Worm (Caenorhabditis elegans) whole organism, L4 larva: ENCODE data around the gene K08E5.5.

Experiments used
- R02D3.7 ChIP-seq: fragments of 150-350 bp; sonication (generic microtip); optimal IDR thresholded peaks from 3 replicates; lab custom pipeline; 2014; ENCODE audit warnings: missing biosample characterization, missing genetic modification characterization
- Y105C5A.15 ChIP-seq: fragments of 200-800 bp; sonication (Bioruptor generic); IDR thresholded peaks from 2 replicates; pipeline ENCODE4 v1.3.6; 2022; ENCODE audit warnings: missing genetic modification characterization, missing compliant biosample characterization
- Y48G9A.11 ChIP-seq: fragments of 200-800 bp; sonication (Bioruptor generic); IDR thresholded peaks from 2 replicates; pipeline ENCODE4 v1.3.6; 2022; ENCODE audit warnings: missing genetic modification reagents, missing genetic modification characterization, missing compliant biosample characterization
- Y5F2A.4 ChIP-seq: fragments of 200-800 bp; sonication (Bioruptor generic); optimal IDR thresholded peaks from 2 replicates; lab custom pipeline; 2018; ENCODE audit warnings: mild to moderate bottlenecking, missing genetic modification characterization, missing compliant biosample characterization
- Y75B8A.6 ChIP-seq: fragments of 200-800 bp; sonication (Bioruptor generic); IDR thresholded peaks from 2 replicates; pipeline ENCODE4 v1.3.6; 2022; ENCODE audit warnings: missing genetic modification reagents, missing genetic modification characterization, missing compliant biosample characterization
- aha-1 ChIP-seq: fragments of 150-350 bp; peaks from one replicate; lab custom pipeline; 2014; ENCODE audit warnings: missing biosample characterization, missing genetic modification characterization
- aly-2 ChIP-seq: sonication (generic microtip); optimal IDR thresholded peaks from 2 replicates; lab custom pipeline; 2018; ENCODE audit warnings: missing biosample characterization, missing genetic modification characterization
- ama-1 ChIP-seq: fragments of 150-350 bp; optimal IDR thresholded peaks from 2 replicates; lab custom pipeline; 2014; ENCODE audit warnings: inconsistent platforms, mixed read lengths
- attf-4 ChIP-seq: sonication (generic microtip); optimal IDR thresholded peaks from 3 replicates; lab custom pipeline; 2017; ENCODE audit warnings: missing biosample characterization, missing genetic modification characterization
- ceh-32 ChIP-seq: sonication (generic microtip); optimal IDR thresholded peaks from 2 replicates; lab custom pipeline; 2016; ENCODE audit warnings: mild to moderate bottlenecking, missing genetic modification characterization, missing compliant biosample characterization; ENCODE audit not compliant: poor library complexity
- ceh-62 ChIP-seq: sonication (generic microtip); optimal IDR thresholded peaks from 2 replicates; lab custom pipeline; 2017; ENCODE audit warnings: missing biosample characterization, missing genetic modification characterization
- cey-2 ChIP-seq: sonication (generic microtip); optimal IDR thresholded peaks from 3 replicates; lab custom pipeline; 2017; ENCODE audit warnings: missing genetic modification characterization, mild to moderate bottlenecking, missing compliant biosample characterization, antibody characterized with exemption, borderline replicate concordance; ENCODE audit not compliant: insufficient read depth
- ctbp-1 ChIP-seq: fragments of 200-800 bp; sonication (Bioruptor generic); IDR thresholded peaks from 2 replicates; pipeline ENCODE4 v1.3.6; 2022; ENCODE audit warnings: missing genetic modification reagents, missing genetic modification characterization, missing compliant biosample characterization
- daf-12 ChIP-seq: fragments of 150-350 bp; optimal IDR thresholded peaks from 2 replicates; lab custom pipeline; 2014; ENCODE audit warnings: missing biosample characterization, missing genetic modification reagents, missing genetic modification characterization
- daf-16 ChIP-seq, 3 experiments: sonication (generic microtip); optimal IDR thresholded peaks; 2 replicates each; lab custom pipeline; 2016 to 2017; ENCODE audit warnings: missing genetic modification characterization in 3 of 3, missing genetic modification reagents in 3 of 3, mild to moderate bottlenecking in 2 of 3, missing compliant biosample characterization in 2 of 3, missing biosample characterization in 1 of 3, moderate library complexity in 1 of 3
- dmd-6 ChIP-seq: fragments of 200-800 bp; sonication (Bioruptor generic); IDR thresholded peaks from 2 replicates; pipeline ENCODE4 v1.3.6; 2022; ENCODE audit warnings: missing genetic modification reagents, missing genetic modification characterization, missing compliant biosample characterization
- dpl-1 ChIP-seq: fragments of 150-350 bp; optimal IDR thresholded peaks from 2 replicates; lab custom pipeline; 2014; ENCODE audit warnings: missing biosample characterization, missing genetic modification reagents, missing genetic modification characterization
- dve-1 ChIP-seq: sonication (generic microtip); optimal IDR thresholded peaks from 2 replicates; lab custom pipeline; 2017; ENCODE audit warnings: antibody characterized with exemption, mild to moderate bottlenecking, missing genetic modification characterization, missing compliant biosample characterization; ENCODE audit not compliant: insufficient read depth
- fos-1 ChIP-seq: fragments of 150-350 bp; optimal IDR thresholded peaks from 2 replicates; lab custom pipeline; 2014; ENCODE audit warnings: missing biosample characterization, missing genetic modification characterization
- hif-1 ChIP-seq, 2 experiments: sonication (generic microtip); optimal IDR thresholded peaks; 2 replicates each; lab custom pipeline; 2016 to 2017; ENCODE audit warnings: missing compliant biosample characterization in 2 of 2, missing genetic modification characterization in 2 of 2, missing genetic modification reagents in 2 of 2, missing genotype in 2 of 2, mild to moderate bottlenecking in 1 of 2
- hlh-11 ChIP-seq: fragments of 200-800 bp; sonication (Bioruptor generic); optimal IDR thresholded peaks from 2 replicates; lab custom pipeline; 2018; ENCODE audit warnings: mild to moderate bottlenecking, missing genetic modification characterization, missing compliant biosample characterization
- hlh-30 ChIP-seq: sonication (generic microtip); optimal IDR thresholded peaks from 2 replicates; lab custom pipeline; 2017; ENCODE audit warnings: antibody characterized with exemption, mild to moderate bottlenecking, missing genetic modification characterization, missing compliant biosample characterization; ENCODE audit not compliant: insufficient read depth
- lim-7 ChIP-seq: fragments of 200-800 bp; sonication (Bioruptor generic); IDR thresholded peaks from 2 replicates; pipeline ENCODE4 v1.3.6; 2022; ENCODE audit warnings: missing genetic modification characterization, missing compliant biosample characterization
- lin-29 ChIP-seq: fragments of 200-800 bp; sonication (Bioruptor generic); IDR thresholded peaks from 2 replicates; pipeline ENCODE4 v1.3.6; 2022; ENCODE audit warnings: missing genetic modification reagents, missing genetic modification characterization, missing compliant biosample characterization
- lin-39 ChIP-seq: fragments of 150-350 bp; optimal IDR thresholded peaks from 2 replicates; lab custom pipeline; 2014; ENCODE audit warnings: missing biosample characterization, missing genetic modification reagents, missing genetic modification characterization
- lsy-2 ChIP-seq, 2 experiments: fragments of 150-350 bp in 1 of 2; sonication (generic microtip) in 1 of 2; optimal IDR thresholded peaks; 2 replicates each; lab custom pipeline; 2014 to 2017; ENCODE audit warnings: missing biosample characterization in 2 of 2, missing genetic modification characterization in 2 of 2
- mdl-1 ChIP-seq, 2 experiments: fragments of 150-350 bp in 1 of 2; sonication (generic microtip) in 1 of 2; optimal IDR thresholded peaks; 2 replicates each; lab custom pipeline; 2014 to 2017; ENCODE audit warnings: missing biosample characterization in 2 of 2, missing genetic modification characterization in 2 of 2
- mep-1 ChIP-seq: fragments of 150-350 bp; sonication (generic microtip); optimal IDR thresholded peaks from 3 replicates; lab custom pipeline; 2014; ENCODE audit warnings: missing biosample characterization, missing genetic modification characterization
- mes-2 ChIP-seq: sonication (generic microtip); optimal IDR thresholded peaks from 2 replicates; lab custom pipeline; 2016; ENCODE audit warnings: missing genotype, mild to moderate bottlenecking, missing genetic modification characterization, missing compliant biosample characterization; ENCODE audit not compliant: poor library complexity, severe bottlenecking
- mxl-2 ChIP-seq: fragments of 200-800 bp; sonication (Bioruptor generic); conservative IDR thresholded peaks from 2 replicates; pipeline ENCODE4 v1.3.6; 2022; ENCODE audit warnings: missing genetic modification reagents, missing genetic modification characterization, missing compliant biosample characterization
- mxl-3 ChIP-seq: fragments of 200-800 bp; sonication (Bioruptor generic); optimal IDR thresholded peaks from 2 replicates; lab custom pipeline; 2018; ENCODE audit warnings: mild to moderate bottlenecking, missing genetic modification characterization, missing compliant biosample characterization
- nhr-102 ChIP-seq: sonication (generic microtip); optimal IDR thresholded peaks from 2 replicates; lab custom pipeline; 2016; ENCODE audit warnings: mild to moderate bottlenecking, missing genetic modification characterization, moderate library complexity, missing compliant biosample characterization
- nhr-28 ChIP-seq: fragments of 150-350 bp; optimal IDR thresholded peaks from 2 replicates; lab custom pipeline; 2014; ENCODE audit warnings: missing biosample characterization, missing genetic modification characterization
- nhr-41 ChIP-seq: fragments of 200-800 bp; sonication (Bioruptor generic); IDR thresholded peaks from 2 replicates; pipeline ENCODE4 v1.3.6; 2022; ENCODE audit warnings: missing genetic modification reagents, missing genetic modification characterization, missing compliant biosample characterization
- nhr-76 ChIP-seq: fragments of 150-350 bp; optimal IDR thresholded peaks from 2 replicates; lab custom pipeline; 2014; ENCODE audit warnings: missing biosample characterization, missing genetic modification characterization
- nhr-77 ChIP-seq: fragments of 150-350 bp; optimal IDR thresholded peaks from 2 replicates; lab custom pipeline; 2014; ENCODE audit warnings: missing biosample characterization, missing genetic modification characterization
- pqm-1 ChIP-seq: sonication (generic microtip); optimal IDR thresholded peaks from 2 replicates; lab custom pipeline; 2017; ENCODE audit warnings: missing biosample characterization, missing genetic modification characterization
- tag-97 ChIP-seq: fragments of 200-800 bp; sonication (Bioruptor generic); IDR thresholded peaks from 2 replicates; pipeline ENCODE4 v1.3.6; 2022; ENCODE audit warnings: missing genetic modification characterization, missing compliant biosample characterization
- unc-130 ChIP-seq: sonication (generic microtip); optimal IDR thresholded peaks from 2 replicates; lab custom pipeline; 2016; ENCODE audit warnings: missing genetic modification reagents, missing genetic modification characterization, missing compliant biosample characterization
- unc-62 ChIP-seq, 3 experiments: fragments of 150-350 bp in 1 of 3; sonication (generic microtip); optimal IDR thresholded peaks in 2 of 3; peaks in 1 of 3; 1 replicate in 1 of 3; 2 replicates in 2 of 3; lab custom pipeline; 2014 to 2017; ENCODE audit warnings: missing biosample characterization in 3 of 3, missing genetic modification characterization in 3 of 3, missing genetic modification reagents in 3 of 3, missing genotype in 1 of 3
- zag-1 ChIP-seq: fragments of 150-350 bp; optimal IDR thresholded peaks from 2 replicates; lab custom pipeline; 2014; ENCODE audit warnings: missing biosample characterization, missing genetic modification characterization

The K08E5.5 gene

ce11 chrIII:10209703-10210102, 49.4 kb upstream of the K08E5.5 start, which contains the start of gene T20G5.9 (continued):
- TF ChIP-seq mdl-1 (tag; optimal IDR thresholded peaks at IDR 0.05; lab: Kevin White, UChicago), result no peak
- TF ChIP-seq attf-4 (tag; lab: Kevin White, UChicago), result no peak
- TF ChIP-seq Y48G9A.11 (GFP tag; lab: Robert Waterston, UW), result no peak
- no peak for TF ChIP-seq zag-1 (tag; lab: Kevin White, UChicago)
- no peak for TF ChIP-seq lim-7 (GFP tag; lab: Robert Waterston, UW)
- no peak for TF ChIP-seq daf-12 (tag; lab: Kevin White, UChicago)
- TF ChIP-seq tag-97 (GFP tag; lab: Robert Waterston, UW), result no peak

ce11 chrIII:10206352-10206751, 46.1 kb upstream of the K08E5.5 start:
- TF ChIP-seq ceh-32 (tag; lab: Kevin White, UChicago) (no peak), unc-62 (GFP tag; optimal IDR thresholded peaks at IDR 0.05 in 1 of 2; lab: Kevin White, UChicago) (peak in 1 of 2 experiments; percentile 61), unc-62 (tag; optimal IDR thresholded peaks at IDR 0.05; lab: Kevin White, UChicago) (no peak)

ce11 chrIII:10202894-10203871, 42.9 kb upstream of the K08E5.5 start, which contains the start of gene chc-1:
TSS of gene chc-1 (plus strand) at chrIII:10203821.
- peak; percentile 56 for TF ChIP-seq mes-2 (tag; lab: Kevin White, UChicago)
- TF ChIP-seq dve-1 (tag; lab: Kevin White, UChicago), result peak; percentile 49
- TF ChIP-seq dpl-1, result peak; percentile 17
- peak; percentile 1 for TF ChIP-seq mxl-3 (GFP tag; lab: Kevin White, UChicago)
- TF ChIP-seq aha-1 (tag; lab: Kevin White, UChicago), result peak; percentile 62
- peak in 1 of 2 experiments; percentile 45 for TF ChIP-seq lsy-2 (tag; optimal IDR thresholded peaks at IDR 0.05; lab: Kevin White, UChicago)
- TF ChIP-seq Y48G9A.11 (GFP tag; lab: Robert Waterston, UW), result no peak
- peak; percentile 48 for TF ChIP-seq ama-1 (lab: Kevin White, UChicago)
- no peak for TF ChIP-seq nhr-77 (tag; lab: Kevin White, UChicago)
- peak; percentile 70 for TF ChIP-seq mep-1 (tag; lab: Kevin White, UChicago)
- peak; percentile 33; the same call in 1 of the 2 replicates for TF ChIP-seq dmd-6
- no peak for TF ChIP-seq Y75B8A.6 (GFP tag; lab: Robert Waterston, UW)
- TF ChIP-seq hlh-30 (tag; lab: Kevin White, UChicago), result peak; percentile 64
- TF ChIP-seq hlh-11 (tag; lab: Kevin White, UChicago), result peak; percentile 49
- peak; percentile 36 for TF ChIP-seq nhr-28 (tag; lab: Kevin White, UChicago)
- peak in 1 of 2 experiments; percentile 4 for TF ChIP-seq hif-1 (tag; optimal IDR thresholded peaks at IDR 0.05; lab: Kevin White, UChicago)
- no peak for TF ChIP-seq mxl-2 (GFP tag; lab: Robert Waterston, UW)
- no peak for TF ChIP-seq daf-16 (GFP tag; optimal IDR thresholded peaks at IDR 0.05; lab: Kevin White, UChicago)
- peak; percentile 26 for TF ChIP-seq daf-16 (tag; optimal IDR thresholded peaks at IDR 0.05; lab: Kevin White, UChicago)
- TF ChIP-seq pqm-1 (tag; lab: Kevin White, UChicago), result peak; percentile 50
- TF ChIP-seq lin-29 (GFP tag; lab: Robert Waterston, UW), result no peak
- TF ChIP-seq cey-2 (tag; lab: Kevin White, UChicago), result no peak
- no peak for TF ChIP-seq unc-62 (GFP tag; optimal IDR thresholded peaks at IDR 0.05 in 1 of 2; lab: Kevin White, UChicago)
- TF ChIP-seq unc-62 (tag; optimal IDR thresholded peaks at IDR 0.05; lab: Kevin White, UChicago), result no peak
- no peak for TF ChIP-seq aly-2 (tag; lab: Kevin White, UChicago)

- TF ChIP-seq nhr-41, result no peak
- TF ChIP-seq dve-1 (tag; lab: Kevin White, UChicago), result no peak
- TF ChIP-seq nhr-76 (tag; lab: Kevin White, UChicago), result no peak
- TF ChIP-seq Y105C5A.15 (GFP tag; lab: Robert Waterston, UW), result no peak
- TF ChIP-seq daf-12 (tag; lab: Kevin White, UChicago), result no peak
- no peak for TF ChIP-seq lin-29 (GFP tag; lab: Robert Waterston, UW)
- no peak for TF ChIP-seq R02D3.7 (tag; lab: Kevin White, UChicago)
- no peak for TF ChIP-seq ceh-62 (tag; lab: Kevin White, UChicago)
- TF ChIP-seq ctbp-1 (GFP tag; lab: Robert Waterston, UW), result no peak
- TF ChIP-seq lin-39 (tag; lab: Kevin White, UChicago), result no peak
- no peak for TF ChIP-seq aha-1 (tag; lab: Kevin White, UChicago)
- TF ChIP-seq nhr-102 (tag; lab: Kevin White, UChicago), result no peak
- no peak for TF ChIP-seq unc-130 (GFP tag; lab: Kevin White, UChicago)
- no peak for TF ChIP-seq fos-1 (tag; lab: Kevin White, UChicago)
- TF ChIP-seq Y5F2A.4 (GFP tag; lab: Kevin White, UChicago), result no peak
Measured at ce11 chrIII:10202391-10202790, 42.1 kb upstream of the K08E5.5 start.
